Fruit fly (Drosophila melanogaster): ENCODE measurements around the gene CG31220.

DNA sequence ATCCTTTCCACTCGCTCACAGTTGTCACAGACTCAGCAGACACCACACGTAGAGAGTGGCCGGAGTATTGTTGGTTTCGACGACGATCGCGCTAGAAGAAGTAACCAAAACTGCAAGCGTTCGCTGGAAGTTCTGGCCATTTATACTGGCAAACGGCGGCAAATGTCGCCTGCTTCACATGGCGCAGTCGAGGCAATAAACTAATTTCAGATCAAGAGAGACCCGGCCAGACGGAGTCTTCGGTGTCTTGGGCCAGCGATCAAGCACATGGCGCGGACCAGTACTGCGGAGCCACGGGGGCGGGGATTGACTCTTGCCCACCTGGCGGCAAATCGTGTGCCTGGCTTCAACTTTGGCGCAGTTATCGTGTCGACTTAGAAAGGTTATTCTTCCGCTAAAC, 49.4 kb upstream of the CG31220 start, which contains the start of gene Cpr92A:
- TF ChIP-seq Myc (optimal IDR thresholded peaks at IDR 0.05) (no peak), h (optimal IDR thresholded peaks at IDR 0.05) (no peak)
